Fruit fly (Drosophila melanogaster): Measurements from ENCODE around the gene CG7377.
"Not testable (repeated sequence)": the region's sequence is repeated elsewhere in the genome, so short reads cannot be mapped to it uniquely, and the experiment has no call there.

dm6 chr3L:11589395-11589794 is at the start of gene CG7377:
- TF ChIP-seq h, Myc, psq, insv (optimal IDR thresholded peaks at IDR 0.05): not testable (repeated sequence)
